Worm (Caenorhabditis elegans) whole organism, midembryonic: ENCODE measurements around the gene Y19D2B.2.

Source experiments
- T22C8.4 ChIP-seq: fragments of 200-800 bp; sonication (Bioruptor generic); IDR thresholded peaks from 2 replicates; pipeline ENCODE4 v1.3.6; 2022; ENCODE audit warnings: missing genetic modification characterization, missing compliant biosample characterization
- cog-1 ChIP-seq: sonication (generic microtip); optimal IDR thresholded peaks from 2 replicates; lab custom pipeline; 2016; ENCODE audit warnings: missing genetic modification characterization, missing compliant biosample characterization
- flt-1 ChIP-seq: fragments of 200-800 bp; sonication (Bioruptor generic); IDR thresholded peaks from 2 replicates; pipeline ENCODE4 v1.3.6; 2022; ENCODE audit warnings: missing genetic modification characterization, missing compliant biosample characterization
- klf-2 ChIP-seq: fragments of 200-800 bp; sonication (Bioruptor generic); conservative IDR thresholded peaks from 2 replicates; pipeline ENCODE4 v1.3.6; 2022; ENCODE audit warnings: missing genetic modification reagents, missing genetic modification characterization, missing compliant biosample characterization
- med-1 ChIP-seq: sonication (generic microtip); optimal IDR thresholded peaks from 2 replicates; lab custom pipeline; 2017; ENCODE audit warnings: missing genetic modification characterization, mild to moderate bottlenecking, missing compliant biosample characterization, antibody characterized with exemption, missing genetic modification reagents; ENCODE audit not compliant: insufficient read depth
- ref-1 ChIP-seq: fragments of 200-800 bp; sonication (Bioruptor generic); conservative IDR thresholded peaks from 2 replicates; pipeline ENCODE4 v1.3.6; 2022; ENCODE audit warnings: missing genetic modification reagents, missing genetic modification characterization, missing compliant biosample characterization
- tab-1 ChIP-seq: fragments of 200-800 bp; sonication (Bioruptor generic); IDR thresholded peaks from 2 replicates; pipeline ENCODE4 v1.3.6; 2022; ENCODE audit warnings: missing genetic modification characterization, missing compliant biosample characterization
- ztf-23 ChIP-seq: fragments of 200-800 bp; sonication (Bioruptor generic); IDR thresholded peaks from 2 replicates; pipeline ENCODE4 v1.3.6; 2022; ENCODE audit warnings: missing genetic modification reagents, missing genetic modification characterization, missing compliant biosample characterization
- ztf-29 ChIP-seq: fragments of 200-800 bp; sonication (Bioruptor generic); IDR thresholded peaks from 2 replicates; pipeline ENCODE4 v1.3.6; 2022; ENCODE audit warnings: missing genetic modification reagents, missing genetic modification characterization, missing compliant biosample characterization

The Y19D2B.2 gene

DNA sequence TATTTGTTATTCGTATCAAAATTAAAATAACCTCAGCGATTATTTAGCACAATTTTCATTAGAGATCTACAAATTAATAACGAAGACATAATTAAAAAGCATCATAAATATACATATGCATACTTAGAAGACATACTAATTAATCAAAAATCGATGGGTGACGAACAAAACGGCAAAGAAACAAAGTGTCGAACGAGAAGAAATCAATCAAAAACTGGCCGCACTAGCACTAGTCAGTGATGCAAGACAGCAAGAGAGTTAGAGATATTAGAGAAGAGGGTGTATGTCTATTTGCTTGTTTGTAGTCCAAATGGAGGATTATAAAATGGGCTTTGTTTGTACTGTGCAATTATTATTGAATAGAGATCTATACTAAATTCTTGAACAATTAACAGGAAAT lies 22.8 kb downstream of the Y19D2B.2 start:
- TF ChIP-seq med-1 (GFP tag; lab: Kevin White, UChicago) (no peak), ztf-23 (GFP tag; lab: Robert Waterston, UW) (no peak), cog-1 (no peak), klf-2 (GFP tag; lab: Robert Waterston, UW) (no peak), tab-1 (GFP tag; lab: Robert Waterston, UW) (no peak), ztf-29 (no peak), T22C8.4 (no peak), flt-1 (GFP tag; lab: Robert Waterston, UW) (no peak), ref-1 (no peak)

DNA sequence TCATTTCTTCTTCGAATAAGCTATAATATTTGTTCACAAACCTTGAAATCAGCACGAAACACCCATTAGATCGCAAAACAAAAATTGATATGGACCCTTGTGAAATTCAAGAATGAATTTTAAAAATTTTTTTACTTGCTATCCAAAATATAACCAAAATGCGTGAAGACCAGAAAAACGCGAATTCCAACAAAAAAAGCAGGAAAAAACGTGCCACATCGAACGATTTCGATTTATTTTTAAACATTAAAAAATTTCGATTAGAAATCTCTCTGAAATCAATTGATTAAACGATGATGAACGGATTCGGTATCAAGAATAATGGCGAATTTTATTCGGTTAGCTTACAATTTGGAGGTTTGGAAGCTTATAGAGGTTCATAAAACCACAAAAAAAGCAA lies 23.3 kb downstream of the Y19D2B.2 start, which contains the start of the genes tceb-3 and gskl-1:
TSS of gene tceb-3 (minus strand) at position 101 of the 400 bp plus-strand sequence.
TSS of gene gskl-1 (plus strand) at position 243 of the 400 bp plus-strand sequence.
- TF ChIP-seq ztf-29, result no peak
- no peak for TF ChIP-seq T22C8.4
- TF ChIP-seq klf-2 (GFP tag; lab: Robert Waterston, UW), result no peak
- no peak for TF ChIP-seq ref-1
- TF ChIP-seq med-1 (GFP tag; lab: Kevin White, UChicago), result no peak
- TF ChIP-seq cog-1, result no peak
- no peak for TF ChIP-seq flt-1 (GFP tag; lab: Robert Waterston, UW)
- TF ChIP-seq tab-1 (GFP tag; lab: Robert Waterston, UW), result no peak
- no peak for TF ChIP-seq ztf-23 (GFP tag; lab: Robert Waterston, UW)

DNA sequence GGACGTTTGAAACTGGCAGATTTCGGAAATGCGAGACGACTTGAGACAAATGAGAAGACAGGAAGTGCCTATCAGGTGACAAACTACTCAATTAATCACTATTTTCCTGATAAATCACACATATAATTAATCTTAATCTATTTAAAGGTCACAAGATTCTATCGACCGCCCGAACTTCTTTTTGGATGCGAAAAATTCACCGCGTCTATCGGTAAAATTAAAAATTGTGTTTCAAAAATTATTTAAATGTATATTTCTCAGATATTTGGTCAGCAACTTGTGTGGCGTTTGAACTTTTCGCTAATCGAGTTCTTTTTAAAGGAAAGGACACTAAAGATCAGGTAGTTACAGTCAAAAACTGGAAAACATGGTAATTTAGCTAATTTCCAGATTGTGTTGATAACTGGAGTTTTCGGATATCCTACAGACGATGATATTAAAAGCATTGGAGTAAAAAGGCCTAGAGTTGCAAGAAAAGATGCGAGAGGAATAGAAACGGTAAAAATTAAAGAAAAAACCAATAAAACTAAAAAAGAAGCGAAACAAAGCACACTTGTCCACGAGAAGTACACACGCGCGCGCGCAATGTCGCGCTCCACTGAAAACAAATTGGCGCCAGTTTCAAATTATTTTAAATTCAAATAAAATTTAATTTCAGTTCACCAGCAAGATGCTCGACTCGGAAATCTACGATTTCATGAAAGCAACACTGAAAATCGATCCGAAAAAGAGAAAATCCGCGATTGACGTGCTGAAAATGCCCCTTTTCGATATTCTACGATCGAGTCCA lies 24.4 kb downstream of the Y19D2B.2 start:
- TF ChIP-seq med-1 (GFP tag; lab: Kevin White, UChicago) (no peak), ztf-29 (no peak), ztf-23 (GFP tag; lab: Robert Waterston, UW) (no peak), T22C8.4 (no peak), klf-2 (GFP tag; lab: Robert Waterston, UW) (no peak), ref-1 (no peak), flt-1 (GFP tag; lab: Robert Waterston, UW) (no peak), tab-1 (GFP tag; lab: Robert Waterston, UW) (no peak), cog-1 (no peak)

DNA sequence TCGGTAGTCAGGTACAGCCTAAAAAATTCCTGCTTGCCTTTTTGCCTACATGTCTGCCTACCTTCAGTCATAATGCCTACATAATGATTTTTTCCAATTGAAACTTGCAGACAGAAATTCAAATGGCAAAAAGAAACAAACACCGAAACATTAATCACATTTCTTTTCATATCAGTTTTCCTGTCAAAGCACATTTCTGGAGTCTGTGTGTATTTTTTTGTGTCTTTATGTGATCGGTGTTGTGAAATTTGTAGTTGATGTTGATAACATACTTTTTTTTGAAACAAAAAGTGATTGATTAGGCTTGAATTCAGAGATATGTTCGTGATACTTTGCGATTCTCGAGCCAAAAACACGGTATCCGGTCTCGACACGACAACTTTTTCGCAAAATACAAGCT lies 25.3 kb downstream of the Y19D2B.2 start:
- no peak for TF ChIP-seq ref-1
- TF ChIP-seq flt-1 (GFP tag; lab: Robert Waterston, UW), result no peak
- no peak for TF ChIP-seq klf-2 (GFP tag; lab: Robert Waterston, UW)
- TF ChIP-seq tab-1 (GFP tag; lab: Robert Waterston, UW), result no peak
- no peak for TF ChIP-seq ztf-23 (GFP tag; lab: Robert Waterston, UW)
- no peak for TF ChIP-seq med-1 (GFP tag; lab: Kevin White, UChicago)
- TF ChIP-seq cog-1, result no peak
- TF ChIP-seq T22C8.4, result no peak
- TF ChIP-seq ztf-29, result no peak

DNA sequence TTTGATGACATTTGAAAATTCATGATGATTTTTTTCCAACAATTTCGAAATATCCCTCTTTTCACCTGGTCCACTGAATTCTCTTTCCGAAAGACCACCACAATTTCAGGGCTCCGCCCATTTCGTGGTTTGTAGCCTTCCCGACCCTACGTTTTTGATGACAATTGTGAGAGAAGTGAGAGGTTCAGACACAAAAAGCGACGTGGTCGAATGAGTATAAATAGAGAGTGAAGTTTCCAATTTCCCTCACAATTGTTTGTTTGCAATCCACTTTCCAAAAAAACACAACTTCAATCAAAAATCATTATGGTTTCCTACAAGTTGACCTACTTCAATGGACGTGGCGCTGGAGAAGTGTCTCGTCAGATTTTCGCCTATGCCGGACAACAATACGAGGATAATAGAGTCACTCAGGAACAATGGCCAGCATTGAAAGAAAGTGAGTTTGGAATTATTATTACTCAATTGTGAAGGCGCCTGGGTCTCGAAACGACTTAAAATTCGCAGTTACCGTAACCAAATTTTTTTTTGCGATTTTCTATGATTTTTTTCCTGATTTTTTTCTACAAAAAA lies 26.1 kb downstream of the Y19D2B.2 start, which contains the start of gene gst-5:
TSS of gene gst-5 (plus strand) at position 246 of the 573 bp plus-strand sequence.
- no peak for TF ChIP-seq T22C8.4
- no peak for TF ChIP-seq ztf-23 (GFP tag; lab: Robert Waterston, UW)
- TF ChIP-seq klf-2 (GFP tag; lab: Robert Waterston, UW), result no peak
- TF ChIP-seq med-1 (GFP tag; lab: Kevin White, UChicago), result no peak
- no peak for TF ChIP-seq tab-1 (GFP tag; lab: Robert Waterston, UW)
- TF ChIP-seq ref-1, result no peak
- no peak for TF ChIP-seq flt-1 (GFP tag; lab: Robert Waterston, UW)
- no peak for TF ChIP-seq ztf-29
- no peak for TF ChIP-seq cog-1

DNA sequence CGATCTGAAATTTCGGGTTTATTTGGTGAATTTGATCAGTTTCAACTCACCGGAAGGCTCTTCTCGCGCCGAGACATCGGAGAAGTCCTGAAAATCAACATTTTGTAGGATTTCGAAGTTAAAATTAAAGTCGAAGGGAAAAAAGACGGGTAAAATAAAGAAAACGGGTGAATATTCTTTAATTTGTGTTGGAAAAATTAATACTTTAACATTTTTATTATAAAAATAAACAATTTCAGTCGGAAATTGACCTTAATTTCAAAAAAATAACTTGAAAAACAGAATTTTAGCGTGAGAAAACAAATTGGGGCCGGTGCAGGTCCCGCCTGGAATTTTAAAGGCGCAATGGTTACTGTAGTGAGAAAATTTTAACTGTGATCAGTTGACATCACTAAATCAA lies 29.0 kb downstream of the Y19D2B.2 start, which contains the start of gene nos-1:
TSS of gene nos-1 (minus strand) at position 101 of the 400 bp plus-strand sequence.
- TF ChIP-seq ztf-23 (GFP tag; lab: Robert Waterston, UW), result no peak
- no peak for TF ChIP-seq ztf-29
- TF ChIP-seq med-1 (GFP tag; lab: Kevin White, UChicago), result no peak
- no peak for TF ChIP-seq cog-1
- TF ChIP-seq ref-1, result no peak
- TF ChIP-seq flt-1 (GFP tag; lab: Robert Waterston, UW), result no peak
- no peak for TF ChIP-seq klf-2 (GFP tag; lab: Robert Waterston, UW)
- no peak for TF ChIP-seq tab-1 (GFP tag; lab: Robert Waterston, UW)
- no peak for TF ChIP-seq T22C8.4

DNA sequence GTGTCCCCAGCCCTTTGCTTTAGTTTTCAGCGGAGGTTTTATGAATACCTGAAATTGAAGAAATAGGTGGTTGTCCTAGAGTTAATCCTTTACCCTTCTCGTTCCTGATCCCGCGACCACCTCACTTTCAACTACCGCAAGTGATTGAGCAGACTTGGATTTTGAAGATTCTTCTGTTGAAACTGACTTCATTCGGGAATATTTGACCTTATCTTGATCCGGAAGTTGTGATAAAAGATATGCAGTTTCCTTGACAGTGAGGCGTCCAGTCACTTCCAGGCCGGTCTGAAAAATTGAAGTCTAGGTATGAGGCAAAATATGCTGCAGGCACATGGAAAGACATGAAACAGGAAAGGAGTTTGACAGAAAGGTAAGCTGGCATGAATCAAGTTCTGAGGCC lies 31.1 kb downstream of the Y19D2B.2 start:
- no peak for TF ChIP-seq ztf-29
- TF ChIP-seq ref-1, result no peak
- no peak for TF ChIP-seq cog-1
- no peak for TF ChIP-seq klf-2 (GFP tag; lab: Robert Waterston, UW)
- TF ChIP-seq flt-1 (GFP tag; lab: Robert Waterston, UW), result no peak
- no peak for TF ChIP-seq ztf-23 (GFP tag; lab: Robert Waterston, UW)
- TF ChIP-seq tab-1 (GFP tag; lab: Robert Waterston, UW), result no peak
- no peak for TF ChIP-seq T22C8.4
- TF ChIP-seq med-1 (GFP tag; lab: Kevin White, UChicago), result no peak

DNA sequence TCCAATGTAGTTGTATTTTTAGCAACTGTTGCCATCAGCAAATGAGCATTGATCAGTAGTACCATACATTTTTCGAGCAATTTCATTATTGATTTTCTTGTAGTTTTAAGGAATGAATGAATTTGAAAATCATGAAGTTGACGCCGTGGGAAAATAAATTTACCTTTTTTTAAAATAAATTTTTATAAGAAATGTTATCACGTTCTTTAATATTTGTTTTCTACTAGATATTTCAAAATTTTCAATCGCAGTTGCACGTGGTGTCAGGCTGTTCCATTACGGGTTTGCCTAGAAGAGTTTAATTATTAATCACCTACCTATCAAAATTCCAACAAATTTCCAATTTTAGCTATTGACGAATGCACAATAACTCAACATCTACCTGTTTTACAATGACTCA lies 32.7 kb downstream of the Y19D2B.2 start, which contains the start of gene R03D7.8:
TSS of gene R03D7.8 (minus strand) at position 101 of the 400 bp plus-strand sequence.
- TF ChIP-seq ref-1 (no peak), klf-2 (GFP tag; lab: Robert Waterston, UW) (no peak), flt-1 (GFP tag; lab: Robert Waterston, UW) (no peak), med-1 (GFP tag; lab: Kevin White, UChicago) (no peak), tab-1 (GFP tag; lab: Robert Waterston, UW) (no peak), cog-1 (no peak), ztf-29 (no peak), ztf-23 (GFP tag; lab: Robert Waterston, UW) (no peak), T22C8.4 (no peak)

DNA sequence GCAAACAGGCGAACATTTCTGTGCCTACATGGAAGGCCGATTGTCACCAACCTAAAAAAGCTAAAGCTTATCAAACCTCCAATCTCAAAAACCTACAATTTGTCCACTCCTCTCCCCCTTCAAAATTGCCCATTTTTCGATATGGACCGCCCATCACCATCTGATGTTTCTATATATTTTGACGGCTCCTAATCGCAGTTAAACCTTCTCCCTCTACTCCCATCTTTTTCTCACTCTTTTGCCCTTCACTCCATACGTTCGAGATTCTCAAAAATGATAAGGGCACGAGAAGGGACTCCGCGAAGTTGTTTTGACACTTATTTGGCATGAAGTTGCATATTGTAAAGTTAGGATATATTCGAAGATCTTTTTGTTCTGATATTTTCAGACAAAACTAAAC lies 35.1 kb downstream of the Y19D2B.2 start:
- TF ChIP-seq cog-1 (no peak), tab-1 (GFP tag; lab: Robert Waterston, UW) (no peak), ztf-23 (GFP tag; lab: Robert Waterston, UW) (no peak), ref-1 (no peak), ztf-29 (no peak), med-1 (GFP tag; lab: Kevin White, UChicago) (no peak), T22C8.4 (no peak), flt-1 (GFP tag; lab: Robert Waterston, UW) (no peak), klf-2 (GFP tag; lab: Robert Waterston, UW) (no peak)
